Worm (Caenorhabditis elegans) whole organism, L2 larva: Measurements from ENCODE around the gene nhr-188.

ENCODE experiments used
- alr-1 ChIP-seq: fragments of 150-350 bp; optimal IDR thresholded peaks from 2 replicates; lab custom pipeline; 2014; ENCODE audit warnings: missing biosample characterization, missing genetic modification characterization
- aly-2 ChIP-seq: fragments of 150-350 bp; optimal IDR thresholded peaks from 2 replicates; lab custom pipeline; 2014; ENCODE audit warnings: missing biosample characterization, missing genetic modification characterization
- blmp-1 ChIP-seq: sonication (generic microtip); optimal IDR thresholded peaks from 2 replicates; lab custom pipeline; 2017; ENCODE audit warnings: missing genetic modification characterization, mild to moderate bottlenecking, missing compliant biosample characterization, antibody characterized with exemption, moderate library complexity; ENCODE audit not compliant: insufficient read depth
- elt-1 ChIP-seq: fragments of 150-350 bp; optimal IDR thresholded peaks from 2 replicates; lab custom pipeline; 2014; ENCODE audit warnings: missing biosample characterization, missing genetic modification characterization
- fos-1 ChIP-seq: fragments of 150-350 bp; optimal IDR thresholded peaks from 2 replicates; lab custom pipeline; 2014; ENCODE audit warnings: missing biosample characterization, missing genetic modification characterization
- lin-11 ChIP-seq: fragments of 150-350 bp; sonication (generic microtip); optimal IDR thresholded peaks from 2 replicates; lab custom pipeline; 2014; ENCODE audit warnings: missing biosample characterization, missing genetic modification characterization, inconsistent platforms, mixed read lengths
- lin-13 ChIP-seq: fragments of 150-350 bp; optimal IDR thresholded peaks from 2 replicates; lab custom pipeline; 2014; ENCODE audit warnings: missing biosample characterization, missing genetic modification reagents, missing genetic modification characterization
- mab-5 ChIP-seq: fragments of 150-350 bp; optimal IDR thresholded peaks from 2 replicates; lab custom pipeline; 2014; ENCODE audit warnings: missing biosample characterization, missing genetic modification characterization
- nhr-237 ChIP-seq: fragments of 150-350 bp; optimal IDR thresholded peaks from 2 replicates; lab custom pipeline; 2014; ENCODE audit warnings: missing biosample characterization, missing genetic modification characterization
- nhr-77 ChIP-seq: fragments of 150-350 bp; optimal IDR thresholded peaks from 2 replicates; lab custom pipeline; 2014; ENCODE audit warnings: missing biosample characterization, missing genetic modification characterization
- skn-1 ChIP-seq: sonication (generic microtip); optimal IDR thresholded peaks from 2 replicates; lab custom pipeline; 2017; ENCODE audit warnings: missing biosample characterization, missing genetic modification characterization
- unc-39 ChIP-seq: fragments of 150-350 bp; optimal IDR thresholded peaks from 2 replicates; lab custom pipeline; 2014; ENCODE audit warnings: missing biosample characterization, missing genetic modification characterization
- ztf-1 ChIP-seq: fragments of 200-800 bp; sonication (Bioruptor generic); conservative IDR thresholded peaks from 2 replicates; pipeline ENCODE4 v1.3.6; 2022; ENCODE audit warnings: missing genetic modification characterization, missing compliant biosample characterization

DNA sequence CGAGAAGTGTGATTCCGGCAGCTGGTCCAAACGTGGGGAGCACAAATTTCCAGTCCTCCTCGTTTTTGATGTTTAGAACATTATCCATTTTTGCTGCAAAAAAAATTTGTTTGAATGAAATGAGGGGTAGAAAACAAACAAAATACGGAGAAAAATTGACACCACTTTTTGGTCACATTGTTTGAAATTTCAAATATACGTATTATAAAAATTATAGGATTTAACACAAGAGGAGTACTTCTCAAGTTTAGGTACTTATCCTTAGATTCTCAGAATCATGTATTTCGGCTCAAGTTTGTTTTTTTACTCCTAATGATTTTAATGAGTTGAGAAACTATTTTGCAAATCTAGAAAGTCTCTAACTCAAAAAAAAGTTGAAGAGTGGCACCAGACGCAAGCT, 34.3 kb upstream of the nhr-188 start, which contains the start of gene C17E7.12:
- TF ChIP-seq lin-11 (tag; lab: Kevin White, UChicago) (no peak), mab-5 (tag; lab: Kevin White, UChicago) (no peak), ztf-1 (GFP tag; lab: Robert Waterston, UW) (no peak), nhr-237 (tag; lab: Kevin White, UChicago) (no peak), unc-39 (tag; lab: Kevin White, UChicago) (no peak), fos-1 (tag; lab: Kevin White, UChicago) (no peak), alr-1 (tag; lab: Kevin White, UChicago) (no peak), elt-1 (no peak), aly-2 (tag; lab: Kevin White, UChicago) (no peak), lin-13 (no peak), nhr-77 (tag; lab: Kevin White, UChicago) (no peak), blmp-1 (tag; lab: Kevin White, UChicago) (no peak), skn-1 (tag; lab: Kevin White, UChicago) (no peak)
